Worm (Caenorhabditis elegans): Measurements from ENCODE around the gene mdt-28.

The mdt-28 gene

ce11 chrV:15563985-15564384 lies 11.2 kb downstream of the mdt-28 start (continued):
- peak; percentile 45 for TF ChIP-seq tbx-2 (tag; optimal IDR thresholded peaks at IDR 0.05)
- no peak for TF ChIP-seq ama-1 (optimal IDR thresholded peaks at IDR 0.05)
- TF ChIP-seq nhr-77 (tag; optimal IDR thresholded peaks at IDR 0.05) = no peak
- no peak for TF ChIP-seq sptf-1 (tag; optimal IDR thresholded peaks at IDR 0.05)
- no peak for TF ChIP-seq fkh-4 (tag; optimal IDR thresholded peaks at IDR 0.05; ENCODE audit: borderline replicate concordance)

ce11 chrV:15563477-15563876 lies 11.7 kb downstream of the mdt-28 start:
- peak; percentile 81 for TF ChIP-seq fkh-10 (GFP tag; optimal IDR thresholded peaks at IDR 0.05)
- TF ChIP-seq dpl-1 (GFP tag; optimal IDR thresholded peaks at IDR 0.05) = no peak
- TF ChIP-seq egl-27 (tag; optimal IDR thresholded peaks at IDR 0.05) = no peak
- TF ChIP-seq C16A3.4 (tag; optimal IDR thresholded peaks at IDR 0.05) = no peak
- no peak for TF ChIP-seq nhr-11 (tag; optimal IDR thresholded peaks at IDR 0.05)
- TF ChIP-seq hpl-2 (GFP tag; optimal IDR thresholded peaks at IDR 0.05) = no peak

DNA sequence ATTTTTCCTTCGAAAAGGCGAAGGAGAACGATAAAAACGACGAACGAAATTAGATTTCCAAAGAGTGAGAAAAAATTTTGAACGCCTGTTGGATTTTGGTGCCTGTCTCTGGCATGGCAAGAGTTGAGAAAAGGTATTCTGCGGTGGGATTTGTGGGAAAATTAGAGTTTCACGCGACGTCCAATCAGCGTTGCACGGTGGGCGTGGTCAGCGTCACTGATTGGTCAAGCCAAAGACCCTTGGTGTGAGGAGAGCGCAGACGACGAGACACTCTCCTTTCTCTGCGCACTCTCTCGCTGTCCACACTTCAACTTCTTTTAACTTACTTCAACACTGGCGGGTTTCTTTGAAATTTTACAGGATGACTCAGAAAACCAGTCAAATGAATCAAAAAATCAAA lies 12.7 kb downstream of the mdt-28 start:
- TF ChIP-seq ztf-11 (tag; optimal IDR thresholded peaks at IDR 0.05) (no peak), hpl-2 (GFP tag; optimal IDR thresholded peaks at IDR 0.05) (no peak), xbp-1 (tag; optimal IDR thresholded peaks at IDR 0.05) (no peak), sptf-1 (tag; optimal IDR thresholded peaks at IDR 0.05) (no peak), fkh-10 (GFP tag; optimal IDR thresholded peaks at IDR 0.05) (no peak), zag-1 (tag; optimal IDR thresholded peaks at IDR 0.05) (no peak), lin-35 (GFP tag; optimal IDR thresholded peaks at IDR 0.05) (no peak), rnt-1 (tag; optimal IDR thresholded peaks at IDR 0.05) (no peak), C04F5.9 (tag; optimal IDR thresholded peaks at IDR 0.05) (no peak), ceh-63 (GFP tag; optimal IDR thresholded peaks at IDR 0.05) (no peak)

- TF ChIP-seq efl-1 (optimal IDR thresholded peaks at IDR 0.05) (no peak), efl-1 (GFP tag; optimal IDR thresholded peaks at IDR 0.05 in 1 of 2) (peak in 1 of 2 experiments; percentile 51), zip-4 (GFP tag; optimal IDR thresholded peaks at IDR 0.05) (no peak), aha-1 (tag; optimal IDR thresholded peaks at IDR 0.05) (no peak)
These were observed 15.5 kb downstream of the mdt-28 start for ce11 chrV:15559729-15560128.

- TF ChIP-seq swsn-7 (tag; optimal IDR thresholded peaks at IDR 0.05) (no peak), sox-4 (tag; optimal IDR thresholded peaks at IDR 0.05) (no peak), efl-1 (optimal IDR thresholded peaks at IDR 0.05) (no peak), efl-1 (GFP tag; optimal IDR thresholded peaks at IDR 0.05 in 1 of 2) (peak in 1 of 2 experiments; percentile 33)
These were observed 16.2 kb downstream of the mdt-28 start, which contains the start of gene acr-18 for ce11 chrV:15559047-15559446. TSS of gene acr-18 (minus strand) at chrV:15559147.

DNA sequence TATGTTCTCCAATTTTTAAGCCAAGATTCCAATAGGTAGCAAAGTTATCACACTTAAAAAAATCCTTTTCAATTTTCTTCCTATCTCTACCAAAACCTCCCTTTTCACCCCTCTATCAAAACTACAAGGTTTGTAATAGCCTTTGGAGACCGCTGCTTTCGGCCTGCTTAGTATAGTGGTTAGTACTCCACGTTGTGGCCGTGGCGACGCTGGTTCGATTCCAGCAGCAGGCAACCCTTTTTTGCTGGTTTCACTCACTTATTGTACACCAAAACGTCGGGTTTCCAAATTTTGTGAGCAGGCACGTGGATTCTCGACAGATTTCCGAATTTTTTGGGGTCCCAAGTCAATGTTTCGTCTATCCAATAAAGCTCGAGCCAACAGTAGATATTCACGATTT lies 21.3 kb downstream of the mdt-28 start:
- TF ChIP-seq mdl-1 (tag; optimal IDR thresholded peaks at IDR 0.05) = peak in 1 of 2 experiments; percentile 12
- TF ChIP-seq zip-4 (GFP tag; optimal IDR thresholded peaks at IDR 0.05) = no peak
- no peak for TF ChIP-seq mab-9 (GFP tag; IDR thresholded peaks at IDR 0.05)
- TF ChIP-seq nhr-76 (tag; optimal IDR thresholded peaks at IDR 0.05) = no peak
- no peak for TF ChIP-seq xbp-1 (tag; optimal IDR thresholded peaks at IDR 0.05)
- TF ChIP-seq F16B12.6 (tag; optimal IDR thresholded peaks at IDR 0.05) = no peak
- no peak for TF ChIP-seq vab-15 (tag; optimal IDR thresholded peaks at IDR 0.05)
- TF ChIP-seq nhr-90 (tag; optimal IDR thresholded peaks at IDR 0.05; ENCODE audit: poor library complexity) = no peak
- TF ChIP-seq ets-5 (GFP tag; IDR thresholded peaks at IDR 0.05) = no peak
- TF ChIP-seq Y116A8C.19 (tag; optimal IDR thresholded peaks at IDR 0.05; ENCODE audit: borderline replicate concordance) = no peak
- TF ChIP-seq lin-14 (GFP tag; optimal IDR thresholded peaks at IDR 0.05) = peak; percentile 23
- no peak for TF ChIP-seq ama-1 (optimal IDR thresholded peaks at IDR 0.05)
- no peak for TF ChIP-seq nhr-85 (tag)
- TF ChIP-seq C16A3.4 (tag; optimal IDR thresholded peaks at IDR 0.05) = peak; percentile 37
- no peak for TF ChIP-seq ces-1 (GFP tag; optimal IDR thresholded peaks at IDR 0.05)
- no peak for TF ChIP-seq unc-130 (tag; optimal IDR thresholded peaks at IDR 0.05)
- TF ChIP-seq blmp-1 (tag; optimal IDR thresholded peaks at IDR 0.05) = no peak
- no peak for TF ChIP-seq unc-62 (GFP tag; optimal IDR thresholded peaks at IDR 0.05)
- TF ChIP-seq efl-1 (optimal IDR thresholded peaks at IDR 0.05) = peak in 1 of 2 experiments; percentile 30
- TF ChIP-seq efl-1 (GFP tag; optimal IDR thresholded peaks at IDR 0.05 in 1 of 2) = peak; percentile 18 to 92
- no peak for TF ChIP-seq lin-13 (GFP tag; optimal IDR thresholded peaks at IDR 0.05)
- no peak for TF ChIP-seq ceh-90 (tag; optimal IDR thresholded peaks at IDR 0.05)
- TF ChIP-seq lin-35 (GFP tag; optimal IDR thresholded peaks at IDR 0.05) = peak in 1 of 2 experiments; percentile 70
- no peak for TF ChIP-seq alr-1 (tag; optimal IDR thresholded peaks at IDR 0.05; ENCODE audit: borderline replicate concordance)
- TF ChIP-seq fkh-4 (tag; optimal IDR thresholded peaks at IDR 0.05; ENCODE audit: borderline replicate concordance) = no peak
- peak; percentile 24 for TF ChIP-seq nhr-71 (tag; optimal IDR thresholded peaks at IDR 0.05)
- TF ChIP-seq snpc-4 (tag; optimal IDR thresholded peaks at IDR 0.05) = no peak

Measured in whole organism, L1 larva.